Fruit fly (Drosophila melanogaster) whole organism, pupa: ENCODE measurements around the gene Cyp4ac3.

Experiments
- CG14655 ChIP-seq: fragments of 200-800 bp; sonication (Bioruptor generic); optimal IDR thresholded peaks from 3 replicates; lab custom pipeline; 2017; ENCODE audit warnings: mild to moderate bottlenecking, missing biosample characterization, missing genetic modification reagents, missing genetic modification characterization
- CG4496 ChIP-seq: fragments of 200-800 bp; sonication (Bioruptor generic); IDR thresholded peaks from 3 replicates; pipeline ENCODE4 v1.3.6; 2022; ENCODE audit warnings: missing biosample characterization, missing genetic modification characterization
- CG8301 ChIP-seq: fragments of 200-800 bp; sonication (Bioruptor generic); optimal IDR thresholded peaks from 2 replicates; lab custom pipeline; 2018; ENCODE audit warnings: missing biosample characterization, mild to moderate bottlenecking, missing genetic modification characterization
- Pif1B ChIP-seq: fragments of 200-800 bp; sonication (Bioruptor generic); optimal IDR thresholded peaks from 3 replicates; lab custom pipeline; 2016; ENCODE audit warnings: missing biosample characterization, missing genetic modification characterization
- fd96Ca ChIP-seq: fragments of 200-800 bp; sonication (Bioruptor generic); IDR thresholded peaks from 3 replicates; pipeline ENCODE4 v1.3.6; 2022; ENCODE audit warnings: missing biosample characterization, missing genetic modification characterization

- peak; percentile 55 for TF ChIP-seq fd96Ca (GFP tag; lab: Robert Waterston, UW)
- peak; percentile 50 for TF ChIP-seq Pif1B (GFP tag; lab: Kevin White, UChicago)
- no peak; the same call in 2 of the 3 replicates for TF ChIP-seq CG4496 (GFP tag; lab: Robert Waterston, UW)
- TF ChIP-seq CG8301 = no peak
- TF ChIP-seq CG14655 (GFP tag; lab: Kevin White, UChicago) = peak; percentile 25
Measured at dm6 chr2L:5237175-5237753, 31.0 kb upstream of the Cyp4ac3 start.
